Worm (Caenorhabditis elegans) whole organism, mixed stage, embryonic: Measurements from ENCODE around the gene gst-34.

Experiments
- cnd-1 ChIP-seq: fragments of 200-800 bp; sonication (Bioruptor generic); optimal IDR thresholded peaks from 2 replicates; lab custom pipeline; 2018; ENCODE audit warnings: mild to moderate bottlenecking, missing genetic modification characterization, missing compliant biosample characterization
- elt-3 ChIP-seq: fragments of 150-350 bp; optimal IDR thresholded peaks from 2 replicates; lab custom pipeline; 2014; ENCODE audit warnings: missing biosample characterization, missing genetic modification characterization
- lin-13 ChIP-seq: fragments of 150-350 bp; optimal IDR thresholded peaks from 2 replicates; lab custom pipeline; 2014; ENCODE audit warnings: missing biosample characterization, missing genetic modification characterization
- lsy-2 ChIP-seq: fragments of 150-350 bp; optimal IDR thresholded peaks from 2 replicates; lab custom pipeline; 2014; ENCODE audit warnings: missing biosample characterization, missing genetic modification characterization
- nhr-237 ChIP-seq: fragments of 150-350 bp; optimal IDR thresholded peaks from 2 replicates; lab custom pipeline; 2014; ENCODE audit warnings: missing biosample characterization, missing genetic modification characterization
- pha-4 ChIP-seq: fragments of 150-350 bp; optimal IDR thresholded peaks from 2 replicates; lab custom pipeline; 2018; ENCODE audit warnings: missing biosample characterization, missing genetic modification reagents, missing genetic modification characterization
- snpc-4 ChIP-seq: fragments of 150-350 bp; optimal IDR thresholded peaks from 2 replicates; lab custom pipeline; 2014; ENCODE audit warnings: missing biosample characterization, missing genetic modification characterization
- unc-62 ChIP-seq: fragments of 150-350 bp; optimal IDR thresholded peaks from 2 replicates; lab custom pipeline; 2014; ENCODE audit warnings: missing biosample characterization, missing genetic modification reagents, missing genetic modification characterization

- TF ChIP-seq snpc-4 (tag; lab: Kevin White, UChicago) (no peak), lsy-2 (peak; percentile 64), elt-3 (no peak), nhr-237 (peak; percentile 75), lin-13 (tag; lab: Kevin White, UChicago) (peak; percentile 71), cnd-1 (no peak), pha-4 (tag; lab: Kevin White, UChicago) (no peak), unc-62 (GFP tag; lab: Kevin White, UChicago) (no peak)
Measured at ce11 chrII:15232705-15233104, 49.7 kb upstream of the gst-34 start, which contains the start of gene Y46E12BL.2.
